Worm (Caenorhabditis elegans) whole organism, dauer: ENCODE results near the gene ncx-3.
"Not testable (repeated sequence)": the region's sequence is repeated elsewhere in the genome, so short reads cannot be mapped to it uniquely, and the experiment has no call there.

Source experiments
- unc-62 ChIP-seq: sonication (generic microtip); optimal IDR thresholded peaks from 2 replicates; lab custom pipeline; 2017; ENCODE audit warnings: missing biosample characterization, missing genetic modification reagents, missing genetic modification characterization

The ncx-3 gene

DNA sequence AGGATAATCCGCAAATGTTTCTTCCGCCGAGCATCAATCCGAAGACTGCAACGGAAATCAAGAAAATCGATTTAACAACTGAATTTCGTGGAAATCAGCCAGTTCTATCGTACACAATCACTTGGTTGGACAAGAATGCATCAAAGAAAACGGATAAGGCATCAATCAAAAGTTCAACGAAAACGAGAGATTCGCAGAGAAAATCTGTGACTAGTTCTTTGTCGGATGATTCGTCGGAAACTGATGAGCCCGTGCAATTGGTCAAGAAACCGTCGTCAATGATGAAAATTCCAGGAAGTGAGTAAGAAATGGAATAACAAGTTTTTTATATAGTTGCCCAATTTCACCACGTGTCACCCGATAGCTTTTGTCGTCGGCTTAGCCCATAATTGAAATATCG, 10.4 kb upstream of the ncx-3 start, which contains the start of gene R102.6:
TSS of gene R102.6 (minus strand) at position 101 of the 400 bp plus-strand sequence.
- no peak for TF ChIP-seq unc-62 (GFP tag; lab: Kevin White, UChicago)

DNA sequence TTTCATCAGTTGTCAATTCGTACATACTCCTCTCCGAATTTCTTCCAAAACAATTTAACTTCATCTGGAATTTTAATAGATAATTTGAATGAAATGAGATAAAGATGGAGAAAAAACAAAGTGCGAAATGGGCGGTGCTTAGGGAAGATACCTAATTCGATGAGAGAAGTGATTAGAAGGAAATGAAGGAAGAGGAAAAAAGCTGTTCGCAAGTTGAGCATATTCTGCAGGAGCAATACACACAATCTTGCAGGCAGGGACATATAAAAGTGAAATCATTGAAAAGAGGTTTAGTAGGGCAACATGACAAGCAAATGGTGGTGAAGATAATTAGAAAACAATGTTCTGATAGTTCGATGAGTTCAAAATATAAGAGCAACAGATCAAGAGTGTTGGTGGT, 4.7 kb upstream of the ncx-3 start, which contains the start of gene glb-21:
TSS of gene glb-21 (minus strand) at position 66 of the 400 bp plus-strand sequence.
- TF ChIP-seq unc-62 (GFP tag; lab: Kevin White, UChicago): no peak

DNA sequence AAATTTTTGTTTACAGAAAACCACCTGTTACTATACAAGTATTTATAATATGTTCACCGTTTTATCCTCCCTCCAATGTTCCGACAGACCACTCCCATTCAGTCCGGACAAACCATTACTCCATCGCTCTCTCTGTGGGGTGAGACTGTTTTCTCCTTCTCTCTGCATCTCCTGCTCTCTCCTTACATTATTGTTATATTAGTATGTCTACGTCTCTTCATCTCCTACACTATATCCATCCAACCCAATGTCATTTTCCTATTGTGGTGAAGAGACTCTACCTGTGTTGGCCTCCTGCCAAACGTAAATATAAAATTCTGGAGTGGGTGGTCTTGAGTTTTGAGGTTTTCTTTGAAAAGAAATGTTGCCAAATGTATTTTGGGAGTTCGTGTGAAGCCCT, 1.9 kb upstream of the ncx-3 start:
- no peak for TF ChIP-seq unc-62 (GFP tag; lab: Kevin White, UChicago)

DNA sequence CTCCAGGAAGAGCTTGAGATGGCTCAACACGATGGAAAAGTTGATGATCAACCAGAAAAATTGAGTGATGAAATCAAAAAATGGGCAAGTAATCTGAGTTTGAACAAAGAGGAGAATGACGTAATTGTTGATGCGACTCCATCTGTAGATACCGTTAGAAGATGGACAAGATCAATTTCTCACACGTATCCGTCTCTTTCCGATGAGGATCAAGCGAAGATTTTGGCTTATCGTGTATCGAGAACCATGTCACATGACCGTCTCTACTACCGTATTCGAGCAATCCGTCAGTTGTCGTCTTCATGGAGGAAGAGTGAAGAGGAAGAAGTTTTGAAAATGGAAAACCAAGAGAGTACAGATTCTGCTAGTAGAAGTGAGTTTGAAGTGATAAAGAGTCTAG, 1.6 kb downstream of the ncx-3 start:
- TF ChIP-seq unc-62 (GFP tag; lab: Kevin White, UChicago): no peak

DNA sequence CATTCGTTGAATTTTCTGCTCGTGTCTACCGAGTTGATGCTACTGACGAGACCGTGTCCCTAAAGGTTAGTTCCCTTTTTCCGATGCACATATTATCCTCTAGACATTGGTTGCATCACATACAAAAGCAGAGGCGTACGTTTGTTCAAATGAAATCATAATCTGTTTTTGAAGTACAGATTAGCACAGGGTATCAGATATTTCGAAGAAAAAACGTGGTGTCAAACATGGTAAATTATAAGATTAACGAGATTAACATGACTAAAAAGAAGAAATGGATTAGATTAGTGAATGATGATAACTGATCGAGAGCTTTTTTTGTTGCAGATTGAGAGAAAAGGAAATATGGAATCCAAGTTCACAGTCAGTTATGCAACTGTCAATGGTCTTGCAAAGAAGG, 2.4 kb downstream of the ncx-3 start:
- TF ChIP-seq unc-62 (GFP tag; lab: Kevin White, UChicago): no peak

DNA sequence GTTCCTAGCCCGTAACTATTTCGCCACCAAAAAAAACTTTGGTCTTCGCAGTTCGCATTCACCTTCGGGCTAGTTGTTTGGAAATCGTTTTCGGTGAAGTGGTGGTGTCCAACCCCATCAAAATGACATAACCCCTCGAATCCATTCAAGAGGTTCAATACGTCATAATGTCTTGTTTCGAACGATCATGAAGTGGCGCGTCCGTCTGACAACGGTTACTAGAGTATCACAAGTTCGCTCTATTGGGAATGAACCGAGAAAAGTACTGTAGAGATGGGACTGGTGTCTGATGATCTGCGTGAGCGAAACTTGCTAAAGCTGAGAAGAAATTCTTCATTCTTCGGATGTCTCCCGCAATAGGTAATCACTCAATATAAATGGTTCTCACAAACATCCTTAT, 11.3 kb downstream of the ncx-3 start, which contains the start of gene ZC168.2:
TSS of gene ZC168.2 (plus strand) at position 301 of the 400 bp plus-strand sequence.
- no peak for TF ChIP-seq unc-62 (GFP tag; lab: Kevin White, UChicago)

DNA sequence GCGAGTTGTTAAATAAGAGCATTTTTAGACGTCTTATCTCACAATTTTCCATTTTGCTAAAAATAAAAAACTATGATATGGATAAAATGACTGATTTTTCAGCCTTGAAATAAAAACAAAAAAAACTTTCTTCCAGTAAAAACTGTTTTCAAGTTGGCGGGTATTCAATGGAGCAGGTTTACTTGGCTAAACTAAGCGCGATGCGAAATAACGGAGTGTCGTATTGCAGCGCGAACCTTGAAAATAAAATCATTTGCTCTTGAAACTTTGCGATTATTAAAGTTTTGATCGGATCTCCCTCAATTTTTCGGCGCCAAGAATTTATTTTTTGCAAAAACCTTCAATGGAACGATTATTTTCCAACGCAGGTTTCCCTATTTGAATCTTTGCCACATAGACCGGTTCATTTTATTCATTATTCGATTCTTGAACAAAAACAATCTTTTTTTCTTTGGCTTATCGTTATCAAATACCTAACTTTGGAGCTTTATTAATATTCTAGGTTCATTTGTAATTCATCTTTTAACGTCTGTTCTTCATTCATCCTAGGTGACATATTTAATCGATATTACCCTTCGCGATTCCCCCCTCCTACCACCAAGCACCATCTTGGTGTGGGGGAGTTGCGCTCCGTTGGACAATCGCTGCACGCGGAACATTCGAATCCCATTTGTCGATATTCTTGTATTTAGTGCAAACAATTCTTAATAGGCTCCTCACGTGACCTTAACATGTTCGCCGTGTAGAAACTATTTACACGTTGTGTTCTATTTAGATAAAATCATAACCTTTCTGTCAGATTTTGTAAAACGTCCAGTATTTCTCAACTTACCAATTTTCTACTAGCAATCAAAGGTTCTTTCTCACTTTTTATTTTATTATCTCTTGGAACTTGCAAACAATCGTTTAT, 18.3 kb downstream of the ncx-3 start, which contains the start of the genes orc-5 and cyb-1:
TSS of gene orc-5 (minus strand) at position 62 of the 910 bp plus-strand sequence.
TSS of gene cyb-1 (plus strand) at position 690 of the 910 bp plus-strand sequence.
- TF ChIP-seq unc-62 (GFP tag; lab: Kevin White, UChicago): no peak

DNA sequence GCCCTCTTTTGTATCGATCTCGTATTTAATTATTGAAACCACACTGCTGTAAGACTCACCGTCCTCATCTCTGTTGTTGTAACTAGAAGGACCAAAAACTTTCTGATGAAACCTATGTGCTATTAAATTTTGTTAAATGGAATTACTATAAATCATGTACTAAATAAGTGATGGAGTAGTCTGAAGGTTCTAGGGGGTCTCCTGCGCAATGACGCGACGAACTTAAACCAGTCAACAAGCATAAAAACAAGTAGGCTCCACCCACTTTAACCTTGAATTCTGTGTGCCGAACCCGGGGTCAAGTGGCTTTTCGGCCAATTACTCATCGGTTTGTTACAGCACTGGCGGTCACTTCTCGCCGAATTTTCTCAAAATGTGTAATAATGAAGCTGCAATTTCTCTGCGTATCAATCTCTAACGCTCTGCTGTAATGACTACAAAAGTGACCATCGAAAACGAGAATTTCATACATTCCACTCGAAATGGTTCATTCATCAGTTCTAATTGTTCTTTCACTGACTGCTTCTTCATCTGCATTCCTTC, 20.6 kb downstream of the ncx-3 start, which contains the start of gene grl-21:
TSS of gene grl-21 (plus strand) at position 464 of the 543 bp plus-strand sequence.
- TF ChIP-seq unc-62 (GFP tag; lab: Kevin White, UChicago): no peak

DNA sequence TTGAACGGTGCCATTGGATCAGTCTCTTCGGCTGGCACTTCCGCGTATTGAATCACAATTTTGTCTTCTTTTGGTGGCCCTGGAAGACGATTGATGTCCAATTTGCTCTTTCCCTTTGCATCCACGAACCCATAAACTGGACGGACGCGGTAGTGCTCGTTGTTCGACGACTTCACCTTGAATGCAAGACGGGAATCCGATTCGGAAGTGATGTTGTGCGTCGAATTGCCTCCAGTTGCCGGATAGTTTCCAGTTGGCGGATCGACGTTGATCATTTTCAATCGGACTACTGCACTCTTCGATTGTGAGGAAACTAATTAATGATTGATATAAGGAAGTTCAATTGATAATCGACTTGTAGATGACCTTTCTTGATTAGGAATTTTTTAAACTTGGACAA, 21.9 kb downstream of the ncx-3 start, which contains the start of gene ssp-34:
TSS of gene ssp-34 (minus strand) at position 275 of the 400 bp plus-strand sequence.
- no peak for TF ChIP-seq unc-62 (GFP tag; lab: Kevin White, UChicago)

DNA sequence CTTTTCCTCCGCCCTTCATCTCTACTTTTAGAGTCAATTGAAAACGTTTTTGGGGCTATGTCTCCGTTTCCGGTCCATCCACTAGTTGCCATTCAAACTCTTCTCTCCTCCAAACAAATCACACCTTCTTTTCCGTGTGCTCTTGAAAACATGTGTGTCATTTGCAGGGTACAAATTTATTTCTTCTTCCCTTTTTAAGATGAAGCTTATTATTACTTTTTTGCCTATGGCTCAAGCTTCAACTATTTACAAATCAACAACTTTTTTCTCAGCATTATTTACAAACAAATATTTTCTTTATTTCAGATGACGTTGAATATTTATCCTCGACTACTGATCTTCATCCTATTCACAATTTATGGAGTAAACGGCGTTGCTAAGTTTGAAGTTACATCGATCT, 28.0 kb downstream of the ncx-3 start, which contains the start of gene T25B9.3:
TSS of gene T25B9.3 (plus strand) at position 301 of the 400 bp plus-strand sequence.
- TF ChIP-seq unc-62 (GFP tag; lab: Kevin White, UChicago): no peak

DNA sequence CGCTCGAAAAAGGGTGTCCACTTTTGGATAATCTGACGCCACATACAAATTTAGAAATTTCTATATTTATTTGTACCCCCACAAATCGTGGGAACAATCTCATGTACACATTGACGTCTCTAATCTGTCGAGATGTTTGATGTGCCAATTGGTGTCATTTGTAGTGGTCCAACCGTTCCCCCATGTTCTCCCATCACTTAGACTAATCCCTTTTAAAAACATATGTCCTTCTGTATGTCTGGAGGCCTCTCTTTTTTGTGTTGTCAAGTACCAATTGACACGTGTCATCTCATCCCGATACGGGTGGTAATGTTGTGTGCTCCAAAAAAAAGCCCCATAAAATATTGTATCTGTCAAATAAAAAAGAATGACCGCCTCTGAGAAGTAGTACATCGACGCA, 28.9 kb downstream of the ncx-3 start:
- TF ChIP-seq unc-62 (GFP tag; lab: Kevin White, UChicago): no peak

DNA sequence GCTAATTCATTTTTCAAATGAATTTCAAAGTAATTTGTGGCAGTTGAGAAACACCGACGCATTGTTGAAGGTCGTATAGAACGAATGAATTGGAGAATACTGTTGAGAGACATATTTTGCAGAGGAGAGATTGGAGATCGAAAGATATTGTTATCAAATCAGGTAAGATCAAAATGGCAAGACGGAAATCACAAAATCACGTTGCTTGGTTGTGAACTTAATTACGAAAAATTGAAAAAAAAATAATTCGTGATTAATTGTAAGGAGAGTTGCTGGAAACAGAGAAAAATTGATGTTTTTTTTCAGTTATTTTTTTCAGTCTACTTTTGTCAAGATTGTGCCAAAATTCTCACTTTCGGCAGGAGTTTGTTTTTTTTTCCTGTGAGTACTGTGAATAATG, 33.6 kb downstream of the ncx-3 start, which contains the start of gene T25B9.1:
TSS of gene T25B9.1 (minus strand) at position 101 of the 400 bp plus-strand sequence.
- TF ChIP-seq unc-62 (GFP tag; lab: Kevin White, UChicago): no peak

DNA sequence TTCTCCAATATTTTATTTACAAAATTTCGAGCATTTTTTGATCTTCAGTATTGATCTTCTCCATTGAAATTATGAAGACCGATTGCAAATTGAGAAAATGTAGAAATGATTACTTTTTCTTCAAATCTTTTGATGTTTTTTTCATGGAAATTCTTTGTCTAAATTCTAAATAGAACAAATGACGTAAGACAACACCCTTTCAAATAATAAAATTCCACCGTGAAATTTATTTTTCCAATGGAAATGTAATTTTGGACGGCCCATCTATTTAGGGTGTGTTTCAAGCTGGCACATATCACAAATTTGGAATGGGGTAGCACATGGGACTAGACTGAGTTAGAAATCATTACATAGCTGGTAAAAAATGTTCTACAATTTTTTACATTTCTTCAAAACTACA, 35.3 kb downstream of the ncx-3 start, which contains the start of gene T25B9.2:
TSS of gene T25B9.2 (minus strand) at position 101 of the 400 bp plus-strand sequence.
- TF ChIP-seq unc-62 (GFP tag; lab: Kevin White, UChicago): not testable (repeated sequence)

DNA sequence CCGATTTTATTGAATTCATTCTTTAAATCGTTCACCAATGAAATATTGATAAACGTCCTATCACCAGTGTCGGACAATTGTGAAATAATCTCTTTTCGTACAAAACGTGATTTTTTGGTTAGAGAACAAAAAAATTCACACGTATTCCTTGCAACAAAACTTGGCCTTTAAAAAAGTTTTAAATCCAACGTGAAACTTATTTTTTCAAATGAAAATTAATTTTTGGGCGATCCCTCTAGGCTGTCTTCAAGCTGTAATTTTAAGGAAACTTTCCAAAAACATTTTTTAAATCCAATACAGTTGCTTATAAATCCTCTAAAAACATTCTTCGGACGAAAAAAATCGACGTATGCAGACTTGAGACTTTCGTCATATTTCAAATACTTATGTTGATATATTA, 38.2 kb downstream of the ncx-3 start, which contains the start of gene T25B9.5:
TSS of gene T25B9.5 (minus strand) at position 101 of the 400 bp plus-strand sequence.
- TF ChIP-seq unc-62 (GFP tag; lab: Kevin White, UChicago): no peak

DNA sequence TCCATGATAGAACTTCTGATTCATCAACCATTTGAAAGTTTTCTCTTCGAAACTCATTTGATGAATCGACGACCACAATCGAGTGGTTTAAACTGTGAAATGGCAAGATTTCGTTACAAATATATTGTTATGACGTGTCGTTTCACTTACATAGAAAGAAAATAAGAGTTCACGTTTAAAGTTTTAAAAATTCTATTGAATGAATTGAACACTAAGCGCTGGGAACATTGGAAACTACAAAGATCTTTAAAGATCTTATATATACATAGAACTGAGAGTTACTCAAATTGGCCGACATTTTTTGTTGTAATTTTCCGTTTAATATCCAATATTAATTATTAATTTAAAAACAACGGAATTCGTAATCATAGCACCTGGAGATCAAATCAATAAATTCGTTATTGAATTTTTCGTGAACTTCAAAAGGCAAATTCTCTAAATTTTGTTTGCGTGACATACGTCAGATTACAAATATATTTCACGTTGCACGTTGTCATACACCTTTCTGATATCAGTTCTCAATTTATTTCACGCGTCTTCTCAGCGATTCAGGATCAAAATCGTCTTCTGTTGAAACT, 41.3 kb downstream of the ncx-3 start, which contains the start of the genes T25B9.4 and T25B9.6:
TSS of gene T25B9.4 (minus strand) at position 101 of the 578 bp plus-strand sequence.
TSS of gene T25B9.6 (plus strand) at position 528 of the 578 bp plus-strand sequence.
- TF ChIP-seq unc-62 (GFP tag; lab: Kevin White, UChicago): no peak
